Worm (Caenorhabditis elegans) whole organism, mixed stage, embryonic: ENCODE data around the gene Y24F12A.1.

Experiments used
- M03D4.4 ChIP-seq: sonication (generic microtip); optimal IDR thresholded peaks from 2 replicates; lab custom pipeline; 2017; ENCODE audit warnings: mild to moderate bottlenecking, missing genetic modification characterization, missing compliant biosample characterization
- blmp-1 ChIP-seq: fragments of 150-350 bp; optimal IDR thresholded peaks from 2 replicates; lab custom pipeline; 2014; ENCODE audit warnings: missing biosample characterization, missing genetic modification characterization
- ceh-39 ChIP-seq: fragments of 150-350 bp; optimal IDR thresholded peaks from 2 replicates; lab custom pipeline; 2014; ENCODE audit warnings: missing biosample characterization, missing genetic modification characterization
- ceh-43 ChIP-seq: fragments of 200-800 bp; sonication (Bioruptor generic); optimal IDR thresholded peaks from 2 replicates; lab custom pipeline; 2018; ENCODE audit warnings: mild to moderate bottlenecking, missing genetic modification characterization, moderate library complexity, missing compliant biosample characterization
- ceh-83 ChIP-seq: fragments of 200-800 bp; sonication (Bioruptor generic); optimal IDR thresholded peaks from 2 replicates; lab custom pipeline; 2018; ENCODE audit warnings: mild to moderate bottlenecking, missing genetic modification characterization, missing compliant biosample characterization
- ces-1 ChIP-seq: fragments of 150-350 bp; optimal IDR thresholded peaks from 2 replicates; lab custom pipeline; 2014; ENCODE audit warnings: missing biosample characterization, missing genetic modification reagents, missing genetic modification characterization
- cnd-1 ChIP-seq: fragments of 200-800 bp; sonication (Bioruptor generic); optimal IDR thresholded peaks from 2 replicates; lab custom pipeline; 2018; ENCODE audit warnings: mild to moderate bottlenecking, missing genetic modification characterization, missing compliant biosample characterization
- drap-1 ChIP-seq: fragments of 200-800 bp; sonication (Bioruptor generic); optimal IDR thresholded peaks from 3 replicates; lab custom pipeline; 2018; ENCODE audit warnings: mild to moderate bottlenecking, missing genetic modification characterization, missing compliant biosample characterization
- elt-1 ChIP-seq: sonication (generic microtip); optimal IDR thresholded peaks from 2 replicates; lab custom pipeline; 2017; ENCODE audit warnings: missing genetic modification characterization, mild to moderate bottlenecking, missing compliant biosample characterization, antibody characterized with exemption, moderate library complexity, borderline replicate concordance; ENCODE audit not compliant: insufficient read depth
- elt-3 ChIP-seq: fragments of 150-350 bp; optimal IDR thresholded peaks from 2 replicates; lab custom pipeline; 2014; ENCODE audit warnings: missing biosample characterization, missing genetic modification characterization
- flh-1 ChIP-seq: fragments of 200-800 bp; sonication (Bioruptor generic); optimal IDR thresholded peaks from 2 replicates; lab custom pipeline; 2018; ENCODE audit warnings: mild to moderate bottlenecking, missing genetic modification characterization, moderate library complexity, missing compliant biosample characterization
- ham-2 ChIP-seq: fragments of 200-800 bp; sonication (Bioruptor generic); optimal IDR thresholded peaks from 2 replicates; lab custom pipeline; 2018; ENCODE audit warnings: mild to moderate bottlenecking, missing genetic modification characterization, missing compliant biosample characterization
- hlh-1 ChIP-seq: fragments of 150-350 bp; optimal IDR thresholded peaks from 2 replicates; lab custom pipeline; 2014; ENCODE audit warnings: missing biosample characterization, missing genetic modification reagents, missing genetic modification characterization
- lin-13 ChIP-seq: fragments of 150-350 bp; optimal IDR thresholded peaks from 2 replicates; lab custom pipeline; 2014; ENCODE audit warnings: missing biosample characterization, missing genetic modification characterization
- lin-32 ChIP-seq: fragments of 200-800 bp; sonication (Bioruptor generic); optimal IDR thresholded peaks from 2 replicates; lab custom pipeline; 2018; ENCODE audit warnings: mild to moderate bottlenecking, missing genetic modification characterization, missing compliant biosample characterization
- lsy-2 ChIP-seq: fragments of 150-350 bp; optimal IDR thresholded peaks from 2 replicates; lab custom pipeline; 2014; ENCODE audit warnings: missing biosample characterization, missing genetic modification characterization
- mep-1 ChIP-seq: fragments of 150-350 bp; optimal IDR thresholded peaks from 2 replicates; lab custom pipeline; 2017; ENCODE audit warnings: missing biosample characterization, missing genetic modification reagents, missing genetic modification characterization, inconsistent platforms
- mls-2 ChIP-seq: sonication (generic microtip); optimal IDR thresholded peaks from 2 replicates; lab custom pipeline; 2016; ENCODE audit warnings: mild to moderate bottlenecking, missing genetic modification characterization, moderate library complexity, missing compliant biosample characterization
- nhr-12 ChIP-seq: fragments of 150-350 bp; optimal IDR thresholded peaks from 2 replicates; lab custom pipeline; 2014; ENCODE audit warnings: missing biosample characterization, missing genetic modification characterization
- nhr-2 ChIP-seq: fragments of 150-350 bp; optimal IDR thresholded peaks from 2 replicates; lab custom pipeline; 2014; ENCODE audit warnings: missing biosample characterization, missing genetic modification characterization
- nhr-237 ChIP-seq: fragments of 150-350 bp; optimal IDR thresholded peaks from 2 replicates; lab custom pipeline; 2014; ENCODE audit warnings: missing biosample characterization, missing genetic modification characterization
- nhr-28 ChIP-seq: fragments of 150-350 bp; optimal IDR thresholded peaks from 2 replicates; lab custom pipeline; 2014; ENCODE audit warnings: missing biosample characterization, missing genetic modification characterization
- nhr-76 ChIP-seq: sonication (generic microtip); optimal IDR thresholded peaks from 2 replicates; lab custom pipeline; 2017; ENCODE audit warnings: missing biosample characterization, missing genetic modification characterization
- pha-4 ChIP-seq: fragments of 150-350 bp; optimal IDR thresholded peaks from 2 replicates; lab custom pipeline; 2018; ENCODE audit warnings: missing biosample characterization, missing genetic modification reagents, missing genetic modification characterization
- sem-2 ChIP-seq: fragments of 200-800 bp; sonication (Bioruptor generic); optimal IDR thresholded peaks from 2 replicates; lab custom pipeline; 2018; ENCODE audit warnings: mild to moderate bottlenecking, missing genetic modification characterization, missing compliant biosample characterization
- snpc-4 ChIP-seq: fragments of 150-350 bp; optimal IDR thresholded peaks from 2 replicates; lab custom pipeline; 2014; ENCODE audit warnings: missing biosample characterization, missing genetic modification characterization
- sptf-1 ChIP-seq: sonication (generic microtip); optimal IDR thresholded peaks from 2 replicates; lab custom pipeline; 2017; ENCODE audit warnings: mild to moderate bottlenecking, missing genetic modification characterization, moderate library complexity, missing compliant biosample characterization
- tbx-8 ChIP-seq: fragments of 200-800 bp; sonication (Bioruptor generic); optimal IDR thresholded peaks from 2 replicates; lab custom pipeline; 2018; ENCODE audit warnings: mild to moderate bottlenecking, missing genetic modification characterization, moderate library complexity, missing compliant biosample characterization
- unc-120 ChIP-seq: sonication (generic microtip); optimal IDR thresholded peaks from 2 replicates; lab custom pipeline; 2017; ENCODE audit warnings: missing genetic modification characterization, missing compliant biosample characterization; ENCODE audit not compliant: poor library complexity, severe bottlenecking
- unc-39 ChIP-seq: fragments of 150-350 bp; optimal IDR thresholded peaks from 2 replicates; lab custom pipeline; 2014; ENCODE audit warnings: missing biosample characterization, missing genetic modification characterization
- unc-62 ChIP-seq: fragments of 150-350 bp; optimal IDR thresholded peaks from 2 replicates; lab custom pipeline; 2014; ENCODE audit warnings: missing biosample characterization, missing genetic modification reagents, missing genetic modification characterization
- zip-8 ChIP-seq: fragments of 150-350 bp; optimal IDR thresholded peaks from 2 replicates; lab custom pipeline; 2014; ENCODE audit warnings: missing biosample characterization, missing genetic modification characterization
- ztf-11 ChIP-seq: fragments of 150-350 bp; optimal IDR thresholded peaks from 2 replicates; lab custom pipeline; 2014; ENCODE audit warnings: missing biosample characterization, missing genetic modification characterization

The Y24F12A.1 gene

ce11 chrIV:11568249-11568940, 36.7 kb upstream of the Y24F12A.1 start:
- TF ChIP-seq ces-1 (no peak), pha-4 (peak; percentile 82), ham-2 (GFP tag; lab: Kevin White, UChicago) (peak; percentile 26), drap-1 (no peak)

ce11 chrIV:11569795-11570194, 35.3 kb upstream of the Y24F12A.1 start:
- no peak for TF ChIP-seq unc-120 (tag; lab: Kevin White, UChicago)
- no peak for TF ChIP-seq nhr-237 (tag; lab: Kevin White, UChicago)
- TF ChIP-seq M03D4.4 = no peak
- TF ChIP-seq cnd-1 (tag; lab: Kevin White, UChicago) = no peak
- no peak for TF ChIP-seq lsy-2
- no peak for TF ChIP-seq sem-2 (GFP tag; lab: Kevin White, UChicago)
- no peak for TF ChIP-seq ham-2 (GFP tag; lab: Kevin White, UChicago)
- TF ChIP-seq sptf-1 (tag; lab: Kevin White, UChicago) = no peak
- TF ChIP-seq ceh-83 = no peak
- no peak for TF ChIP-seq ceh-43 (GFP tag; lab: Kevin White, UChicago)
- TF ChIP-seq blmp-1 (tag; lab: Kevin White, UChicago) = no peak
- TF ChIP-seq nhr-76 (tag; lab: Kevin White, UChicago) = no peak
- no peak for TF ChIP-seq pha-4
- no peak for TF ChIP-seq nhr-12 (tag; lab: Kevin White, UChicago)
- no peak for TF ChIP-seq mep-1 (tag; lab: Kevin White, UChicago)
- no peak for TF ChIP-seq snpc-4 (tag; lab: Kevin White, UChicago)
- no peak for TF ChIP-seq ces-1
- no peak for TF ChIP-seq flh-1 (GFP tag; lab: Kevin White, UChicago)
- TF ChIP-seq unc-39 (tag; lab: Kevin White, UChicago) = no peak

ce11 chrIV:11570200-11570599, 34.9 kb upstream of the Y24F12A.1 start, which contains the start of gene srgp-1:
TSS of gene srgp-1 (plus strand) at chrIV:11570500.
- TF ChIP-seq blmp-1 (tag; lab: Kevin White, UChicago) = no peak
- no peak for TF ChIP-seq elt-1 (tag; lab: Kevin White, UChicago)
- TF ChIP-seq nhr-76 (tag; lab: Kevin White, UChicago) = no peak
- TF ChIP-seq flh-1 (GFP tag; lab: Kevin White, UChicago) = no peak
- no peak for TF ChIP-seq cnd-1 (tag; lab: Kevin White, UChicago)
- TF ChIP-seq M03D4.4 = no peak
- no peak for TF ChIP-seq unc-62 (GFP tag; lab: Kevin White, UChicago)
- no peak for TF ChIP-seq drap-1
- TF ChIP-seq nhr-2 (tag; lab: Kevin White, UChicago) = no peak
- no peak for TF ChIP-seq elt-3 (tag; lab: Kevin White, UChicago)
- no peak for TF ChIP-seq lsy-2
- TF ChIP-seq mls-2 (tag; lab: Kevin White, UChicago) = no peak
- no peak for TF ChIP-seq snpc-4 (tag; lab: Kevin White, UChicago)
- TF ChIP-seq ztf-11 (tag; lab: Kevin White, UChicago) = no peak
- TF ChIP-seq ceh-39 (tag; lab: Kevin White, UChicago) = no peak
- TF ChIP-seq unc-120 (tag; lab: Kevin White, UChicago) = no peak
- no peak for TF ChIP-seq zip-8
- no peak for TF ChIP-seq sem-2 (GFP tag; lab: Kevin White, UChicago)

- no peak for TF ChIP-seq sem-2 (GFP tag; lab: Kevin White, UChicago)
- TF ChIP-seq snpc-4 (tag; lab: Kevin White, UChicago) = no peak
- no peak for TF ChIP-seq nhr-2 (tag; lab: Kevin White, UChicago)
- TF ChIP-seq nhr-28 (tag; lab: Kevin White, UChicago) = no peak
- TF ChIP-seq ceh-39 (tag; lab: Kevin White, UChicago) = no peak
- no peak for TF ChIP-seq nhr-76 (tag; lab: Kevin White, UChicago)
- no peak for TF ChIP-seq pha-4
- TF ChIP-seq ham-2 (GFP tag; lab: Kevin White, UChicago) = no peak
- no peak for TF ChIP-seq ceh-43 (GFP tag; lab: Kevin White, UChicago)
- no peak for TF ChIP-seq ztf-11 (tag; lab: Kevin White, UChicago)
- no peak for TF ChIP-seq unc-39 (tag; lab: Kevin White, UChicago)
- TF ChIP-seq hlh-1 (tag; lab: Kevin White, UChicago) = peak; percentile 22
- TF ChIP-seq nhr-237 (tag; lab: Kevin White, UChicago) = no peak
- TF ChIP-seq tbx-8 (GFP tag; lab: Kevin White, UChicago) = no peak
- peak; percentile 5 for TF ChIP-seq elt-1 (tag; lab: Kevin White, UChicago)
- peak; percentile 33 for TF ChIP-seq unc-62 (GFP tag; lab: Kevin White, UChicago)
- TF ChIP-seq unc-120 (tag; lab: Kevin White, UChicago) = peak; percentile 80
- no peak for TF ChIP-seq cnd-1 (tag; lab: Kevin White, UChicago)
- TF ChIP-seq zip-8 = no peak
- TF ChIP-seq lin-13 (tag; lab: Kevin White, UChicago) = no peak
- no peak for TF ChIP-seq lin-32
- no peak for TF ChIP-seq mep-1 (tag; lab: Kevin White, UChicago)
- no peak for TF ChIP-seq ces-1
These were observed 33.6 kb upstream of the Y24F12A.1 start for ce11 chrIV:11571374-11571839.
